Worm (Caenorhabditis elegans) whole organism, early embryonic: ENCODE measurements around the gene gck-4.

Source experiments
- B0310.2 ChIP-seq: sonication (generic microtip); optimal IDR thresholded peaks from 2 replicates; lab custom pipeline; 2016; ENCODE audit warnings: mild to moderate bottlenecking, missing genetic modification characterization, missing compliant biosample characterization
- aly-1 ChIP-seq: sonication (generic microtip); optimal IDR thresholded peaks from 2 replicates; lab custom pipeline; 2016; ENCODE audit warnings: missing genetic modification characterization, missing compliant biosample characterization
- ama-1 ChIP-seq: fragments of 150-350 bp; optimal IDR thresholded peaks from 2 replicates; lab custom pipeline; 2014
- ets-7 ChIP-seq: sonication (generic microtip); optimal IDR thresholded peaks from 2 replicates; lab custom pipeline; 2016; ENCODE audit warnings: missing genotype, missing genetic modification characterization, missing compliant biosample characterization
- flt-1 ChIP-seq: fragments of 200-800 bp; sonication (Bioruptor generic); IDR thresholded peaks from 2 replicates; pipeline ENCODE4 v1.3.6; 2022; ENCODE audit warnings: missing genetic modification characterization, missing compliant biosample characterization
- scrt-1 ChIP-seq: fragments of 200-800 bp; sonication (Bioruptor generic); IDR thresholded peaks from 2 replicates; pipeline ENCODE4 v1.3.6; 2022; ENCODE audit warnings: missing genetic modification characterization, missing compliant biosample characterization
- sea-1 ChIP-seq: fragments of 200-800 bp; sonication (Bioruptor generic); conservative IDR thresholded peaks from 2 replicates; pipeline ENCODE4 v1.3.6; 2022; ENCODE audit warnings: missing genetic modification characterization, missing compliant biosample characterization

- no peak for TF ChIP-seq sea-1
- no peak for TF ChIP-seq ama-1
- TF ChIP-seq scrt-1 (GFP tag; lab: Robert Waterston, UW): no peak
- no peak for TF ChIP-seq flt-1 (GFP tag; lab: Robert Waterston, UW)
- TF ChIP-seq aly-1 (tag; lab: Kevin White, UChicago): no peak
- TF ChIP-seq B0310.2: no peak
- TF ChIP-seq ets-7 (tag; lab: Kevin White, UChicago): no peak
Measured at ce11 chrX:13697520-13697919, 20.5 kb downstream of the gck-4 start.
